Worm (Caenorhabditis elegans) whole organism, L4 larva: ENCODE results near the gene C17C3.1.

ENCODE experiments used
- F10B5.3 ChIP-seq: sonication (generic microtip); optimal IDR thresholded peaks from 2 replicates; lab custom pipeline; 2016; ENCODE audit warnings: mild to moderate bottlenecking, missing genetic modification characterization, missing compliant biosample characterization
- aha-1 ChIP-seq: fragments of 150-350 bp; peaks from one replicate; lab custom pipeline; 2014; ENCODE audit warnings: missing biosample characterization, missing genetic modification characterization
- ceh-82 ChIP-seq: sonication (generic microtip); optimal IDR thresholded peaks from 2 replicates; lab custom pipeline; 2017; ENCODE audit warnings: missing biosample characterization, missing genetic modification characterization
- dve-1 ChIP-seq: sonication (generic microtip); optimal IDR thresholded peaks from 2 replicates; lab custom pipeline; 2017; ENCODE audit warnings: antibody characterized with exemption, mild to moderate bottlenecking, missing genetic modification characterization, missing compliant biosample characterization; ENCODE audit not compliant: insufficient read depth
- lsy-2 ChIP-seq, 2 experiments: fragments of 150-350 bp in 1 of 2; sonication (generic microtip) in 1 of 2; optimal IDR thresholded peaks; 2 replicates each; lab custom pipeline; 2014 to 2017; ENCODE audit warnings: missing biosample characterization in 2 of 2, missing genetic modification characterization in 2 of 2
- nhr-11 ChIP-seq: fragments of 150-350 bp; optimal IDR thresholded peaks from 2 replicates; lab custom pipeline; 2014; ENCODE audit warnings: missing biosample characterization, missing genetic modification characterization
- nhr-25 ChIP-seq: sonication (generic microtip); optimal IDR thresholded peaks from 2 replicates; lab custom pipeline; 2017; ENCODE audit warnings: missing genetic modification characterization, mild to moderate bottlenecking, missing compliant biosample characterization, antibody characterized with exemption, moderate library complexity, borderline replicate concordance; ENCODE audit not compliant: insufficient read depth
- nhr-6 ChIP-seq: fragments of 150-350 bp; optimal IDR thresholded peaks from 2 replicates; lab custom pipeline; 2014; ENCODE audit warnings: missing biosample characterization, missing genetic modification characterization
- nhr-77 ChIP-seq: fragments of 150-350 bp; optimal IDR thresholded peaks from 2 replicates; lab custom pipeline; 2014; ENCODE audit warnings: missing biosample characterization, missing genetic modification characterization
- snpc-4 ChIP-seq: fragments of 150-350 bp; optimal IDR thresholded peaks from 2 replicates; lab custom pipeline; 2014; ENCODE audit warnings: missing biosample characterization, missing genetic modification characterization
- unc-130 ChIP-seq: sonication (generic microtip); optimal IDR thresholded peaks from 2 replicates; lab custom pipeline; 2016; ENCODE audit warnings: missing genetic modification reagents, missing genetic modification characterization, missing compliant biosample characterization
- unc-62 ChIP-seq, 3 experiments: fragments of 150-350 bp in 1 of 3; sonication (generic microtip); optimal IDR thresholded peaks in 2 of 3; peaks in 1 of 3; 1 replicate in 1 of 3; 2 replicates in 2 of 3; lab custom pipeline; 2014 to 2017; ENCODE audit warnings: missing biosample characterization in 3 of 3, missing genetic modification characterization in 3 of 3, missing genetic modification reagents in 3 of 3, missing genotype in 1 of 3

ce11 chrII:5544145-5544515 is 26.2 kb upstream of the C17C3.1 start:
- TF ChIP-seq dve-1 (tag; lab: Kevin White, UChicago) (peak; percentile 96), lsy-2 (tag; optimal IDR thresholded peaks at IDR 0.05; lab: Kevin White, UChicago) (peak; percentile 0 to 83), nhr-11 (tag; lab: Kevin White, UChicago) (peak; percentile 62), aha-1 (tag; lab: Kevin White, UChicago) (peak; percentile 48), unc-62 (GFP tag; optimal IDR thresholded peaks at IDR 0.05 in 1 of 2; lab: Kevin White, UChicago) (peak in 1 of 2 experiments; percentile 95), unc-62 (tag; optimal IDR thresholded peaks at IDR 0.05; lab: Kevin White, UChicago) (no peak), unc-130 (GFP tag; lab: Kevin White, UChicago) (no peak), snpc-4 (tag; lab: Kevin White, UChicago) (peak; percentile 92), nhr-6 (tag; lab: Kevin White, UChicago) (no peak), ceh-82 (tag; lab: Kevin White, UChicago) (no peak), nhr-25 (tag; lab: Kevin White, UChicago) (no peak), nhr-77 (peak; percentile 15), F10B5.3 (tag; lab: Kevin White, UChicago) (no peak)
